Fruit fly (Drosophila melanogaster) whole organism, embryonic: Measurements from ENCODE around the gene cmb.

Experiments used
- Abd-B ChIP-seq: fragments of 200-800 bp; sonication (Bioruptor generic); optimal IDR thresholded peaks from 2 replicates; lab custom pipeline; 2018; ENCODE audit warnings: missing biosample characterization, mild to moderate bottlenecking, missing genetic modification characterization, moderate library complexity
- Asciz ChIP-seq: fragments of 200-800 bp; sonication (Bioruptor generic); optimal IDR thresholded peaks from 2 replicates; lab custom pipeline; 2017; ENCODE audit warnings: missing biosample characterization, mild to moderate bottlenecking, missing genetic modification characterization, missing genetic modification reagents
- CG10366 ChIP-seq: fragments of 200-800 bp; sonication (Bioruptor generic); IDR thresholded peaks from 2 replicates; pipeline ENCODE4 v1.3.6; 2022; ENCODE audit warnings: missing biosample characterization, missing genetic modification characterization
- CG10654 ChIP-seq: fragments of 200-800 bp; sonication (Bioruptor generic); optimal IDR thresholded peaks from 2 replicates; lab custom pipeline; 2016; ENCODE audit warnings: missing biosample characterization, missing genetic modification characterization
- CG12659 ChIP-seq: fragments of 200-800 bp; sonication (Bioruptor generic); optimal IDR thresholded peaks from 3 replicates; lab custom pipeline; 2017; ENCODE audit warnings: mild to moderate bottlenecking, missing biosample characterization, missing genetic modification reagents, missing genetic modification characterization
- CG12942 ChIP-seq: fragments of 200-800 bp; sonication (Bioruptor generic); optimal IDR thresholded peaks from 3 replicates; lab custom pipeline; 2016; ENCODE audit warnings: missing biosample characterization, missing genetic modification characterization
- CG1602 ChIP-seq: fragments of 200-800 bp; sonication (Bioruptor generic); optimal IDR thresholded peaks from 3 replicates; lab custom pipeline; 2016; ENCODE audit warnings: missing biosample characterization, missing genetic modification characterization
- CG1792 ChIP-seq: fragments of 200-800 bp; sonication (Bioruptor generic); optimal IDR thresholded peaks from 2 replicates; lab custom pipeline; 2016; ENCODE audit warnings: missing biosample characterization, missing genetic modification characterization
- CG18599 ChIP-seq: fragments of 200-800 bp; sonication (Bioruptor generic); optimal IDR thresholded peaks from 3 replicates; lab custom pipeline; 2017; ENCODE audit warnings: missing biosample characterization, missing genetic modification characterization, mild to moderate bottlenecking, moderate library complexity, missing genetic modification reagents
- CG2120 ChIP-seq: fragments of 200-800 bp; sonication (Bioruptor generic); optimal IDR thresholded peaks from 3 replicates; lab custom pipeline; 2016; ENCODE audit warnings: missing biosample characterization, missing genetic modification characterization
- CG2199 ChIP-seq: fragments of 200-800 bp; sonication (Bioruptor generic); IDR thresholded peaks from 3 replicates; pipeline ENCODE4 v1.3.6; 2022; ENCODE audit warnings: missing biosample characterization, missing genetic modification characterization
- CG31224 ChIP-seq: fragments of 200-800 bp; sonication (Bioruptor generic); IDR thresholded peaks from 2 replicates; pipeline ENCODE4 v1.3.6; 2022; ENCODE audit warnings: missing biosample characterization, missing genetic modification characterization
- CG32767 ChIP-seq: fragments of 200-800 bp; sonication (Bioruptor generic); IDR thresholded peaks from 2 replicates; pipeline ENCODE4 v1.3.6; 2022; ENCODE audit warnings: missing biosample characterization, missing genetic modification characterization
- CG5245 ChIP-seq: fragments of 200-800 bp; sonication (Bioruptor generic); optimal IDR thresholded peaks from 3 replicates; lab custom pipeline; 2016; ENCODE audit warnings: missing biosample characterization, missing genetic modification characterization
- CG7372 ChIP-seq: fragments of 200-800 bp; sonication (Bioruptor generic); IDR thresholded peaks from 2 replicates; pipeline ENCODE4 v1.3.6; 2022; ENCODE audit warnings: missing biosample characterization, missing genetic modification characterization
- CG7987 ChIP-seq: fragments of 200-800 bp; sonication (Bioruptor generic); optimal IDR thresholded peaks from 2 replicates; lab custom pipeline; 2018; ENCODE audit warnings: missing biosample characterization, mild to moderate bottlenecking, missing genetic modification characterization, moderate library complexity
- CG9437 ChIP-seq: fragments of 200-800 bp; sonication (Bioruptor generic); optimal IDR thresholded peaks from 2 replicates; lab custom pipeline; 2018; ENCODE audit warnings: missing biosample characterization, mild to moderate bottlenecking, missing genetic modification characterization
- CG9932 ChIP-seq: fragments of 200-800 bp; sonication (Bioruptor generic); IDR thresholded peaks from 2 replicates; pipeline ENCODE4 v1.3.6; 2022; ENCODE audit warnings: missing biosample characterization, missing genetic modification characterization
- CoRest ChIP-seq: fragments of 200-800 bp; sonication (Bioruptor generic); optimal IDR thresholded peaks from 3 replicates; lab custom pipeline; 2018; ENCODE audit warnings: missing biosample characterization, mild to moderate bottlenecking, missing genetic modification characterization, moderate library complexity
- CrebB ChIP-seq: fragments of 200-800 bp; sonication (Bioruptor generic); optimal IDR thresholded peaks from 3 replicates; lab custom pipeline; 2018; ENCODE audit warnings: missing biosample characterization, mild to moderate bottlenecking, missing genetic modification characterization
- Doc2 ChIP-seq: fragments of 200-800 bp; sonication (Bioruptor generic); IDR thresholded peaks from 2 replicates; pipeline ENCODE4 v1.3.6; 2022; ENCODE audit warnings: missing biosample characterization, missing genetic modification characterization
- Ets65A ChIP-seq: fragments of 200-800 bp; sonication (Bioruptor generic); peaks from one replicate; lab custom pipeline; 2016; ENCODE audit warnings: missing biosample characterization, missing genetic modification characterization
- Fer1 ChIP-seq: fragments of 200-800 bp; sonication (Bioruptor generic); optimal IDR thresholded peaks from 2 replicates; lab custom pipeline; 2017; ENCODE audit warnings: missing biosample characterization, mild to moderate bottlenecking, missing genetic modification characterization
- H2.0 ChIP-seq: fragments of 200-800 bp; sonication (Bioruptor generic); IDR thresholded peaks from 2 replicates; pipeline ENCODE4 v1.3.6; 2022; ENCODE audit warnings: missing biosample characterization, missing genetic modification characterization
- Optix ChIP-seq: fragments of 200-800 bp; sonication (Bioruptor generic); IDR thresholded peaks from 3 replicates; pipeline ENCODE4 v1.3.6; 2022; ENCODE audit warnings: missing biosample characterization, missing genetic modification characterization
- Ravus ChIP-seq: fragments of 200-800 bp; sonication (Bioruptor generic); IDR thresholded peaks from 2 replicates; pipeline ENCODE4 v1.3.6; 2022; ENCODE audit warnings: missing biosample characterization, missing genetic modification characterization
- Rfx ChIP-seq: fragments of 200-800 bp; sonication (Bioruptor generic); IDR thresholded peaks from 2 replicates; pipeline ENCODE4 v1.3.6; 2022; ENCODE audit warnings: missing biosample characterization, missing genetic modification characterization
- Sry-δ ChIP-seq: fragments of 200-800 bp; sonication (Bioruptor generic); optimal IDR thresholded peaks from 2 replicates; lab custom pipeline; 2016; ENCODE audit warnings: missing biosample characterization, missing genetic modification characterization
- Stat92E ChIP-seq, 3 experiments: fragments of >200 bp in 2 of 3; fragments of 200-800 bp in 1 of 3; sonication (Bioruptor generic) in 1 of 3; optimal IDR thresholded peaks; 2 replicates each; lab custom pipeline; 2017 to 2019; ENCODE audit warnings: missing biosample characterization in 3 of 3, missing genetic modification characterization in 3 of 3, mild to moderate bottlenecking in 1 of 3, moderate library complexity in 1 of 3
- Vsx1 ChIP-seq: fragments of 200-800 bp; sonication (Bioruptor generic); optimal IDR thresholded peaks from 2 replicates; lab custom pipeline; 2017; ENCODE audit warnings: missing biosample characterization, mild to moderate bottlenecking, missing genetic modification characterization, missing genetic modification reagents
- cad ChIP-seq: fragments of >200 bp; optimal IDR thresholded peaks from 2 replicates; lab custom pipeline; 2017; ENCODE audit warnings: missing biosample characterization, missing genetic modification characterization
- chm ChIP-seq: fragments of 200-800 bp; sonication (Bioruptor generic); IDR thresholded peaks from 2 replicates; pipeline ENCODE4 v1.3.6; 2022; ENCODE audit warnings: missing biosample characterization, missing genetic modification characterization
- chn ChIP-seq: fragments of 200-800 bp; sonication (Bioruptor generic); optimal IDR thresholded peaks from 2 replicates; lab custom pipeline; 2016; ENCODE audit warnings: missing biosample characterization, missing genetic modification characterization
- crc ChIP-seq: fragments of 200-800 bp; sonication (Bioruptor generic); optimal IDR thresholded peaks from 2 replicates; lab custom pipeline; 2016; ENCODE audit warnings: missing biosample characterization, missing genetic modification characterization
- crp ChIP-seq, 2 experiments: fragments of 200-800 bp; sonication (Bioruptor generic); optimal IDR thresholded peaks; 2 replicates in 1 of 2; 3 replicates in 1 of 2; lab custom pipeline; 2017; ENCODE audit warnings: missing biosample characterization in 2 of 2, missing genetic modification characterization in 2 of 2, mild to moderate bottlenecking in 1 of 2, moderate library complexity in 1 of 2
- dan ChIP-seq: fragments of 200-800 bp; sonication (Bioruptor generic); IDR thresholded peaks from 2 replicates; pipeline ENCODE4 v1.3.6; 2022; ENCODE audit warnings: missing biosample characterization, missing genetic modification characterization
- dati ChIP-seq: fragments of 200-800 bp; sonication (Bioruptor generic); IDR thresholded peaks from 2 replicates; pipeline ENCODE4 v1.3.6; 2022; ENCODE audit warnings: missing biosample characterization, missing genetic modification characterization
- exex ChIP-seq: fragments of 200-800 bp; sonication (Bioruptor generic); optimal IDR thresholded peaks from 4 replicates; lab custom pipeline; 2018; ENCODE audit warnings: missing biosample characterization, mild to moderate bottlenecking, missing genetic modification characterization, moderate library complexity
- hkb ChIP-seq, 2 experiments: fragments of 200-800 bp in 1 of 2; fragments of >200 bp in 1 of 2; sonication (Bioruptor generic) in 1 of 2; IDR thresholded peaks in 1 of 2; optimal IDR thresholded peaks in 1 of 2; 2 replicates each; pipeline versions ENCODE4 v1.3.6 to Lab custom; 2017 to 2022; ENCODE audit warnings: missing biosample characterization in 1 of 2, missing genetic modification characterization in 1 of 2
- kah ChIP-seq: fragments of 200-800 bp; sonication (Bioruptor generic); optimal IDR thresholded peaks from 2 replicates; lab custom pipeline; 2018; ENCODE audit warnings: missing biosample characterization, mild to moderate bottlenecking, missing genetic modification characterization
- ken ChIP-seq: fragments of 200-800 bp; sonication (Bioruptor generic); IDR thresholded peaks from 3 replicates; pipeline ENCODE4 v1.3.6; 2022; ENCODE audit warnings: missing biosample characterization, missing genetic modification characterization
- kni ChIP-seq: fragments of 200-800 bp; sonication (Bioruptor generic); optimal IDR thresholded peaks from 3 replicates; lab custom pipeline; 2017; ENCODE audit warnings: mild to moderate bottlenecking, missing biosample characterization, missing genetic modification reagents, missing genetic modification characterization
- maf-S ChIP-seq: fragments of 200-800 bp; sonication (Bioruptor generic); optimal IDR thresholded peaks from 2 replicates; lab custom pipeline; 2016; ENCODE audit warnings: missing biosample characterization, missing genetic modification characterization
- sisA ChIP-seq: fragments of 200-800 bp; sonication (Bioruptor generic); IDR thresholded peaks from 2 replicates; pipeline ENCODE4 v1.3.6; 2022; ENCODE audit warnings: missing biosample characterization, missing genetic modification characterization
- slbo ChIP-seq: fragments of 200-800 bp; sonication (Bioruptor generic); IDR thresholded peaks from 2 replicates; pipeline ENCODE4 v1.3.6; 2022; ENCODE audit warnings: missing biosample characterization, missing genetic modification characterization
- slp2 ChIP-seq: fragments of 200-800 bp; sonication (Bioruptor generic); optimal IDR thresholded peaks from 2 replicates; lab custom pipeline; 2016; ENCODE audit warnings: missing biosample characterization, missing genetic modification characterization
- sqz ChIP-seq: fragments of 200-800 bp; sonication (Bioruptor generic); optimal IDR thresholded peaks from 3 replicates; lab custom pipeline; 2018; ENCODE audit warnings: missing biosample characterization, mild to moderate bottlenecking, missing genetic modification characterization
- toy ChIP-seq: fragments of 200-800 bp; sonication (Bioruptor generic); IDR thresholded peaks from 2 replicates; pipeline ENCODE4 v1.3.6; 2022; ENCODE audit warnings: missing biosample characterization, missing genetic modification characterization
- unc-4 ChIP-seq: fragments of 200-800 bp; sonication (Bioruptor generic); IDR thresholded peaks from 2 replicates; pipeline ENCODE4 v1.3.6; 2022; ENCODE audit warnings: missing biosample characterization, missing genetic modification characterization; ENCODE audit not compliant: partially characterized antibody
- wdn ChIP-seq: fragments of 200-800 bp; sonication (Bioruptor generic); IDR thresholded peaks from 2 replicates; pipeline ENCODE4 v1.3.6; 2022; ENCODE audit warnings: missing biosample characterization, missing genetic modification characterization

cmb gene

dm6 chr3L:13450177-13450793 lies 7.9 kb downstream of the cmb start, which contains the start of the genes JMJD7 and CG10738 (continued):
- no peak for TF ChIP-seq crp (GFP tag; optimal IDR thresholded peaks at IDR 0.05; lab: Kevin White, UChicago)
- peak; percentile 60 for TF ChIP-seq CG10654 (GFP tag; lab: Kevin White, UChicago)
- TF ChIP-seq CG10366 = peak; percentile 69
- TF ChIP-seq crc = no peak
- no peak for TF ChIP-seq chn (GFP tag; lab: Kevin White, UChicago)
- peak; percentile 45 for TF ChIP-seq CG2120 (GFP tag; lab: Kevin White, UChicago)
- no peak for TF ChIP-seq CG32767 (GFP tag; lab: Robert Waterston, UW)
- peak; percentile 2 for TF ChIP-seq Sry-δ (GFP tag; lab: Kevin White, UChicago)
- peak; percentile 6 for TF ChIP-seq CG9437 (GFP tag; lab: Kevin White, UChicago)
- TF ChIP-seq chm (GFP tag; lab: Robert Waterston, UW) = peak; percentile 24; the same call in 1 of the 2 replicates
- no peak for TF ChIP-seq unc-4 (GFP tag; lab: Robert Waterston, UW)
- TF ChIP-seq wdn (GFP tag; lab: Robert Waterston, UW) = no peak
- no peak for TF ChIP-seq cad (GFP tag; lab: Kevin White, UChicago)
- peak; percentile 25; the same call in 1 of the 2 replicates for TF ChIP-seq toy (GFP tag; lab: Robert Waterston, UW)
- peak; percentile 87 for TF ChIP-seq CG9932 (GFP tag; lab: Robert Waterston, UW)
- peak; percentile 80 for TF ChIP-seq slbo (GFP tag; lab: Robert Waterston, UW)
- no peak for TF ChIP-seq slp2
- TF ChIP-seq CG2199 (GFP tag; lab: Robert Waterston, UW) = 0 out of 3 replicates have a peak, but pooled peaks have one; percentile 59
- TF ChIP-seq Rfx (GFP tag; lab: Robert Waterston, UW) = peak; percentile 88
- TF ChIP-seq CG1792 (GFP tag; lab: Kevin White, UChicago) = no peak
- peak; percentile 66; the same call in 1 of the 2 replicates for TF ChIP-seq dati (GFP tag; lab: Robert Waterston, UW)
- peak; percentile 18 for TF ChIP-seq kah (GFP tag; lab: Kevin White, UChicago)
- TF ChIP-seq H2.0 (GFP tag; lab: Robert Waterston, UW) = peak; percentile 63
- TF ChIP-seq exex (tag; lab: Kevin White, UChicago) = no peak
- no peak for TF ChIP-seq CG12942 (GFP tag; lab: Kevin White, UChicago)
- no peak for TF ChIP-seq Doc2
- peak; percentile 78 for TF ChIP-seq Optix (GFP tag; lab: Robert Waterston, UW)
- TF ChIP-seq CG1602 = no peak
- peak; percentile 62 for TF ChIP-seq CG7372
- TF ChIP-seq CoRest (tag; lab: Kevin White, UChicago) = peak; percentile 20
- TF ChIP-seq CG5245 (GFP tag; lab: Kevin White, UChicago) = peak; percentile 73
- TF ChIP-seq Abd-B = no peak
- TF ChIP-seq Ravus (GFP tag; lab: Robert Waterston, UW) = peak; percentile 26; the same call in 1 of the 2 replicates
- no peak for TF ChIP-seq sqz (GFP tag; lab: Kevin White, UChicago)
- no peak for TF ChIP-seq maf-S
- no peak for TF ChIP-seq kni (GFP tag; lab: Kevin White, UChicago)
- no peak for TF ChIP-seq hkb (optimal IDR thresholded peaks at IDR 0.05; lab: Kevin White, UChicago)
- TF ChIP-seq hkb (GFP tag; IDR thresholded peaks at IDR 0.05; lab: Robert Waterston, UW) = peak; percentile 78
- no peak for TF ChIP-seq Asciz (GFP tag; lab: Kevin White, UChicago)
- peak; percentile 18 for TF ChIP-seq CG12659 (GFP tag; lab: Kevin White, UChicago)
- peak; percentile 96 for TF ChIP-seq Ets65A (GFP tag; lab: Kevin White, UChicago)
- peak; percentile 82 for TF ChIP-seq Fer1 (GFP tag; lab: Kevin White, UChicago)
- no peak for TF ChIP-seq CrebB (tag; lab: Kevin White, UChicago)
- TF ChIP-seq dan (GFP tag; lab: Robert Waterston, UW) = no peak
- peak; percentile 44; the same call in 1 of the 2 replicates for TF ChIP-seq CG31224
- peak; percentile 74 for TF ChIP-seq CG7987
- no peak for TF ChIP-seq Stat92E (GFP tag; optimal IDR thresholded peaks at IDR 0.05; lab: Kevin White, UChicago)
- no peak for TF ChIP-seq Vsx1 (GFP tag; lab: Kevin White, UChicago)
- TF ChIP-seq sisA (GFP tag; lab: Robert Waterston, UW) = peak; percentile 70; the same call in 1 of the 2 replicates
- TF ChIP-seq ken (GFP tag; lab: Robert Waterston, UW) = peak; percentile 69; the same call in 2 of the 3 replicates
- TF ChIP-seq CG18599 (GFP tag; lab: Kevin White, UChicago) = peak; percentile 87
